Worm (Caenorhabditis elegans) whole organism, L4/young adult: ENCODE measurements around the gene C44C10.3.

Experiments used
- W03F9.2 ChIP-seq: fragments of 150-350 bp; optimal IDR thresholded peaks from 2 replicates; lab custom pipeline; 2014; ENCODE audit warnings: missing biosample characterization, missing genetic modification characterization
- him-1 ChIP-seq: sonication (generic microtip); optimal IDR thresholded peaks from 2 replicates; lab custom pipeline; 2016; ENCODE audit warnings: missing genotype, missing genetic modification reagents, missing genetic modification characterization, missing compliant biosample characterization

DNA sequence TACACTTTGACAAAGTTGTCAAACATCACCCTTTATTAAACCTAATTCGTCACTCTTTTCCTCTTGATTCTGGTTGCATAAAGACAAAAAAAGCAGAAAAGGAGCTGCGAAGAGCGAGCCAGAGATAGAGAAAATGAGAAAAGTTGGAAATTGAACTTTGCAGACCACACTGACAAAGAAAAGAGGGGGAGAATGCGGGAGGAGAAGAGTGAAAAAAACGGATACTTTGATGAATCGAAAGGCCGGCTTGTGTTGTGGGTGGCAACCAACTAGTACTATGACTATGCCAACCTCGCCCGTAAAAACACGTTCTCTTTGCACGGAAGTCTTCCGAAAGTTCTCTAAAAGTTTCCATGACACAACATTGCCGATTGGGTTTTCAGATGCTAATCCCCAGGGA lies 23.3 kb downstream of the C44C10.3 start:
- TF ChIP-seq him-1 (tag; lab: Kevin White, UChicago) (no peak), W03F9.2 (tag; lab: Kevin White, UChicago) (no peak)
